Worm (Caenorhabditis elegans) whole organism, young adult: ENCODE results near the gene vit-5.

Experiments
- B0336.3 ChIP-seq: fragments of 200-800 bp; sonication (Bioruptor generic); IDR thresholded peaks from 2 replicates; pipeline ENCODE4 v1.3.6; 2022; ENCODE audit warnings: missing genetic modification characterization, missing compliant biosample characterization
- K11D2.4 ChIP-seq: fragments of 200-800 bp; sonication (Bioruptor generic); IDR thresholded peaks from 2 replicates; pipeline ENCODE4 v1.3.6; 2022; ENCODE audit warnings: missing genetic modification reagents, missing genetic modification characterization, missing compliant biosample characterization
- Y67H2A.10 ChIP-seq: fragments of 200-800 bp; sonication (Bioruptor generic); conservative IDR thresholded peaks from 2 replicates; pipeline ENCODE4 v1.3.6; 2022; ENCODE audit warnings: missing genetic modification reagents, missing genetic modification characterization, missing compliant biosample characterization
- akir-1 ChIP-seq: fragments of 200-800 bp; sonication (Bioruptor generic); optimal IDR thresholded peaks from 2 replicates; lab custom pipeline; 2018; ENCODE audit warnings: mild to moderate bottlenecking, missing genetic modification characterization, moderate library complexity, missing compliant biosample characterization
- chd-7 ChIP-seq: sonication (generic microtip); optimal IDR thresholded peaks from 2 replicates; lab custom pipeline; 2016; ENCODE audit warnings: mild to moderate bottlenecking, missing genetic modification characterization, moderate library complexity, missing compliant biosample characterization
- him-1 ChIP-seq: sonication (generic microtip); optimal IDR thresholded peaks from 2 replicates; lab custom pipeline; 2016; ENCODE audit warnings: missing genotype, missing genetic modification reagents, missing genetic modification characterization, missing compliant biosample characterization
- let-526 ChIP-seq: fragments of 200-800 bp; sonication (Bioruptor generic); IDR thresholded peaks from 2 replicates; pipeline ENCODE4 v1.3.6; 2022; ENCODE audit warnings: missing genetic modification reagents, missing genetic modification characterization, missing compliant biosample characterization
- lin-35 ChIP-seq, 3 experiments: fragments of 150-350 bp in 2 of 3; sonication (generic microtip) in 1 of 3; optimal IDR thresholded peaks; 2 replicates each; lab custom pipeline; 2014 to 2018; ENCODE audit warnings: missing biosample characterization in 3 of 3, missing genetic modification characterization in 3 of 3, missing genetic modification reagents in 3 of 3
- madf-3 ChIP-seq: fragments of 200-800 bp; sonication (Bioruptor generic); IDR thresholded peaks from 2 replicates; pipeline ENCODE4 v1.3.6; 2022; ENCODE audit warnings: missing genetic modification reagents, missing genetic modification characterization, missing compliant biosample characterization
- rec-8 ChIP-seq, 2 experiments: sonication (generic microtip); optimal IDR thresholded peaks; 2 replicates each; lab custom pipeline; 2016; ENCODE audit warnings: mild to moderate bottlenecking in 2 of 2, missing genetic modification characterization in 2 of 2, missing genetic modification reagents in 2 of 2, missing genotype in 2 of 2, missing biosample characterization in 1 of 2, missing compliant biosample characterization in 1 of 2, moderate library complexity in 1 of 2
- sea-2 ChIP-seq: fragments of 200-800 bp; sonication (Bioruptor generic); IDR thresholded peaks from 2 replicates; pipeline ENCODE4 v1.3.6; 2022; ENCODE audit warnings: missing genetic modification characterization, missing compliant biosample characterization
- sptf-2 ChIP-seq: fragments of 200-800 bp; sonication (Bioruptor generic); optimal IDR thresholded peaks from 2 replicates; lab custom pipeline; 2018; ENCODE audit warnings: mild to moderate bottlenecking, missing genetic modification characterization, missing compliant biosample characterization
- xnd-1 ChIP-seq: sonication (generic microtip); optimal IDR thresholded peaks from 2 replicates; lab custom pipeline; 2016; ENCODE audit warnings: missing genotype, missing genetic modification reagents, missing genetic modification characterization, missing compliant biosample characterization

- no peak for TF ChIP-seq Y67H2A.10 (GFP tag; lab: Robert Waterston, UW)
- TF ChIP-seq chd-7 (tag; lab: Kevin White, UChicago) = no peak
- TF ChIP-seq sea-2 = no peak
- TF ChIP-seq sptf-2 (GFP tag; lab: Kevin White, UChicago) = no peak
- TF ChIP-seq xnd-1 (tag; lab: Kevin White, UChicago) = no peak
- no peak for TF ChIP-seq him-1 (tag; lab: Kevin White, UChicago)
- no peak for TF ChIP-seq let-526 (GFP tag; lab: Robert Waterston, UW)
- TF ChIP-seq lin-35 (GFP tag; optimal IDR thresholded peaks at IDR 0.05; lab: Kevin White, UChicago) = no peak
- TF ChIP-seq K11D2.4 (GFP tag; lab: Robert Waterston, UW) = no peak
- TF ChIP-seq B0336.3 (GFP tag; lab: Robert Waterston, UW) = no peak
- no peak for TF ChIP-seq rec-8 (tag; optimal IDR thresholded peaks at IDR 0.05; lab: Kevin White, UChicago)
- TF ChIP-seq madf-3 (GFP tag; lab: Robert Waterston, UW) = no peak
- no peak for TF ChIP-seq akir-1 (GFP tag; lab: Kevin White, UChicago)
These were observed 21.2 kb downstream of the vit-5 start, which contains the start of gene ZK813.6 for ce11 chrX:3424516-3424915.
